Fruit fly (Drosophila melanogaster) whole organism, embryonic: Measurements from ENCODE around the gene gpp.

ENCODE experiments used
- Antp ChIP-seq: fragments of 200-800 bp; sonication (Bioruptor generic); optimal IDR thresholded peaks from 3 replicates; lab custom pipeline; 2016; ENCODE audit warnings: missing biosample characterization, missing genetic modification characterization
- CG10274 ChIP-seq: fragments of 200-800 bp; sonication (Bioruptor generic); optimal IDR thresholded peaks from 3 replicates; lab custom pipeline; 2017; ENCODE audit warnings: missing biosample characterization, mild to moderate bottlenecking, missing genetic modification characterization
- CG11247 ChIP-seq: fragments of 200-800 bp; sonication (Bioruptor generic); IDR thresholded peaks from 2 replicates; pipeline ENCODE4 v1.3.6; 2022; ENCODE audit warnings: missing biosample characterization, missing genetic modification characterization
- CG15479 ChIP-seq: fragments of 200-800 bp; sonication (Bioruptor generic); optimal IDR thresholded peaks from 3 replicates; lab custom pipeline; 2019; ENCODE audit warnings: missing biosample characterization, mild to moderate bottlenecking, missing genetic modification characterization, moderate library complexity
- CG1647 ChIP-seq: fragments of 200-800 bp; sonication (Bioruptor generic); optimal IDR thresholded peaks from 3 replicates; lab custom pipeline; 2016; ENCODE audit warnings: missing biosample characterization, missing genetic modification characterization
- CG16779 ChIP-seq: fragments of 200-800 bp; sonication (Bioruptor generic); IDR thresholded peaks from 2 replicates; pipeline ENCODE4 v1.3.6; 2022; ENCODE audit warnings: missing biosample characterization, missing genetic modification characterization
- CG17361 ChIP-seq: fragments of 200-800 bp; sonication (Bioruptor generic); IDR thresholded peaks from 3 replicates; pipeline ENCODE4 v1.3.6; 2022; ENCODE audit warnings: missing biosample characterization, missing genetic modification characterization
- CG17612 ChIP-seq: fragments of 200-800 bp; sonication (Bioruptor generic); IDR thresholded peaks from 2 replicates; pipeline ENCODE4 v1.3.6; 2022; ENCODE audit warnings: missing biosample characterization, missing genetic modification characterization
- CG2120 ChIP-seq: fragments of 200-800 bp; sonication (Bioruptor generic); optimal IDR thresholded peaks from 3 replicates; lab custom pipeline; 2016; ENCODE audit warnings: missing biosample characterization, missing genetic modification characterization
- CG32767 ChIP-seq: fragments of 200-800 bp; sonication (Bioruptor generic); IDR thresholded peaks from 2 replicates; pipeline ENCODE4 v1.3.6; 2022; ENCODE audit warnings: missing biosample characterization, missing genetic modification characterization
- CG3838 ChIP-seq: fragments of 200-800 bp; sonication (Bioruptor generic); optimal IDR thresholded peaks from 3 replicates; lab custom pipeline; 2016; ENCODE audit warnings: missing biosample characterization, missing genetic modification characterization
- CG42726 ChIP-seq: fragments of 200-800 bp; sonication (Bioruptor generic); IDR thresholded peaks from 2 replicates; pipeline ENCODE4 v1.3.6; 2022; ENCODE audit warnings: missing biosample characterization, missing genetic modification characterization; ENCODE audit not compliant: partially characterized antibody
- CG4730 ChIP-seq: fragments of 200-800 bp; sonication (Bioruptor generic); IDR thresholded peaks from 2 replicates; pipeline ENCODE4 v1.3.6; 2022; ENCODE audit warnings: missing biosample characterization, missing genetic modification characterization
- CG8765 ChIP-seq: fragments of 200-800 bp; sonication (Bioruptor generic); IDR thresholded peaks from 2 replicates; pipeline ENCODE4 v1.3.6; 2022; ENCODE audit warnings: missing biosample characterization, missing genetic modification characterization
- CG9437 ChIP-seq: fragments of 200-800 bp; sonication (Bioruptor generic); optimal IDR thresholded peaks from 2 replicates; lab custom pipeline; 2018; ENCODE audit warnings: missing biosample characterization, mild to moderate bottlenecking, missing genetic modification characterization
- CG9609 ChIP-seq: fragments of 200-800 bp; sonication (Bioruptor generic); optimal IDR thresholded peaks from 3 replicates; lab custom pipeline; 2016; ENCODE audit warnings: missing biosample characterization, missing genetic modification characterization
- CG9727 ChIP-seq: fragments of 200-800 bp; sonication (Bioruptor generic); optimal IDR thresholded peaks from 3 replicates; lab custom pipeline; 2017; ENCODE audit warnings: missing biosample characterization, mild to moderate bottlenecking, missing genetic modification characterization
- CG9797 ChIP-seq: fragments of 200-800 bp; sonication (Bioruptor generic); optimal IDR thresholded peaks from 3 replicates; lab custom pipeline; 2018; ENCODE audit warnings: missing biosample characterization, mild to moderate bottlenecking, missing genetic modification characterization
- Dp ChIP-seq: fragments of 200-800 bp; sonication (Bioruptor generic); optimal IDR thresholded peaks from 2 replicates; lab custom pipeline; 2018; ENCODE audit warnings: missing biosample characterization, mild to moderate bottlenecking, missing genetic modification characterization, moderate library complexity
- Eip74EF ChIP-seq, 2 experiments: fragments of 200-800 bp in 1 of 2; fragments of >200 bp in 1 of 2; sonication (Bioruptor generic) in 1 of 2; optimal IDR thresholded peaks; 2 replicates each; lab custom pipeline; 2017 to 2019; ENCODE audit warnings: missing biosample characterization in 2 of 2, missing genetic modification characterization in 2 of 2, mild to moderate bottlenecking in 1 of 2, moderate library complexity in 1 of 2
- Fer1 ChIP-seq: fragments of 200-800 bp; sonication (Bioruptor generic); optimal IDR thresholded peaks from 2 replicates; lab custom pipeline; 2017; ENCODE audit warnings: missing biosample characterization, mild to moderate bottlenecking, missing genetic modification characterization
- GATAe ChIP-seq: fragments of 200-800 bp; sonication (Bioruptor generic); conservative IDR thresholded peaks from 2 replicates; pipeline ENCODE4 v1.3.6; 2022; ENCODE audit warnings: missing biosample characterization, missing genetic modification characterization
- Hr78 ChIP-seq, 2 experiments: fragments of 200-800 bp in 1 of 2; fragments of >200 bp in 1 of 2; sonication (Bioruptor generic) in 1 of 2; optimal IDR thresholded peaks; 2 replicates each; lab custom pipeline; 2017 to 2019; ENCODE audit warnings: missing biosample characterization in 2 of 2, missing genetic modification characterization in 2 of 2, mild to moderate bottlenecking in 1 of 2, moderate library complexity in 1 of 2
- Kr ChIP-seq: fragments of 200-800 bp; sonication (Bioruptor generic); optimal IDR thresholded peaks from 2 replicates; lab custom pipeline; 2017; ENCODE audit warnings: missing biosample characterization, mild to moderate bottlenecking, missing genetic modification characterization
- MESR4 ChIP-seq: fragments of 200-800 bp; sonication (Bioruptor generic); optimal IDR thresholded peaks from 2 replicates; lab custom pipeline; 2018; ENCODE audit warnings: missing biosample characterization, mild to moderate bottlenecking, missing genetic modification characterization, moderate library complexity
- NC2β ChIP-seq: fragments of 200-800 bp; sonication (Bioruptor generic); optimal IDR thresholded peaks from 2 replicates; lab custom pipeline; 2016; ENCODE audit warnings: missing biosample characterization, missing genetic modification characterization
- Poxn ChIP-seq: fragments of 200-800 bp; sonication (Bioruptor generic); IDR thresholded peaks from 2 replicates; pipeline ENCODE4 v1.3.6; 2022; ENCODE audit warnings: missing biosample characterization, missing genetic modification characterization
- Ptx1 ChIP-seq: fragments of 200-800 bp; sonication (Bioruptor generic); IDR thresholded peaks from 2 replicates; pipeline ENCODE4 v1.3.6; 2022; ENCODE audit warnings: missing biosample characterization, missing genetic modification characterization
- Trl ChIP-seq, 3 experiments: fragments of >200 bp in 2 of 3; fragments of 200-800 bp in 1 of 3; sonication (Bioruptor generic) in 1 of 3; optimal IDR thresholded peaks; 2 replicates in 1 of 3; 3 replicates in 2 of 3; lab custom pipeline; 2016 to 2017; ENCODE audit warnings: missing biosample characterization in 1 of 3, missing genetic modification characterization in 1 of 3
- ara ChIP-seq: fragments of 200-800 bp; sonication (Bioruptor generic); IDR thresholded peaks from 2 replicates; pipeline ENCODE4 v1.3.6; 2022; ENCODE audit warnings: missing biosample characterization, missing genetic modification characterization
- ato ChIP-seq: fragments of 200-800 bp; sonication (Bioruptor generic); IDR thresholded peaks from 2 replicates; pipeline ENCODE4 v1.3.6; 2022; ENCODE audit warnings: missing biosample characterization, missing genetic modification characterization; ENCODE audit not compliant: partially characterized antibody
- cg ChIP-seq: fragments of 200-800 bp; sonication (Bioruptor generic); optimal IDR thresholded peaks from 3 replicates; lab custom pipeline; 2019; ENCODE audit warnings: missing biosample characterization, mild to moderate bottlenecking, missing genetic modification characterization, moderate library complexity
- chinmo ChIP-seq: fragments of 200-800 bp; sonication (Bioruptor generic); IDR thresholded peaks from 4 replicates; pipeline ENCODE4 v1.3.6; 2022; ENCODE audit warnings: missing biosample characterization, missing genetic modification characterization; ENCODE audit not compliant: partially characterized antibody
- disco-r ChIP-seq: fragments of 200-800 bp; sonication (Bioruptor generic); optimal IDR thresholded peaks from 2 replicates; lab custom pipeline; 2016; ENCODE audit warnings: missing biosample characterization, missing genetic modification characterization
- dpn ChIP-seq, 2 experiments: fragments of 200-800 bp; sonication (Bioruptor generic); optimal IDR thresholded peaks; 3 replicates each; lab custom pipeline; 2016; ENCODE audit warnings: missing biosample characterization in 2 of 2, missing genetic modification characterization in 2 of 2
- eve ChIP-seq, 2 experiments: fragments of >200 bp; optimal IDR thresholded peaks; 2 replicates each; lab custom pipeline; 2017; ENCODE audit warnings: missing biosample characterization in 2 of 2, missing genetic modification characterization in 2 of 2
- exex ChIP-seq: fragments of 200-800 bp; sonication (Bioruptor generic); optimal IDR thresholded peaks from 4 replicates; lab custom pipeline; 2018; ENCODE audit warnings: missing biosample characterization, mild to moderate bottlenecking, missing genetic modification characterization, moderate library complexity
- fd64A ChIP-seq: fragments of 200-800 bp; sonication (Bioruptor generic); optimal IDR thresholded peaks from 3 replicates; lab custom pipeline; 2018; ENCODE audit warnings: missing biosample characterization, mild to moderate bottlenecking, missing genetic modification characterization
- gem ChIP-seq: fragments of 200-800 bp; sonication (Bioruptor generic); optimal IDR thresholded peaks from 2 replicates; lab custom pipeline; 2019; ENCODE audit warnings: missing biosample characterization, mild to moderate bottlenecking, missing genetic modification characterization, moderate library complexity
- hb ChIP-seq: fragments of 200-800 bp; sonication (Bioruptor generic); IDR thresholded peaks from 3 replicates; pipeline ENCODE4 v1.3.6; 2022; ENCODE audit warnings: missing biosample characterization, missing genetic modification characterization; ENCODE audit not compliant: partially characterized antibody
- lab ChIP-seq: fragments of 200-800 bp; sonication (Bioruptor generic); optimal IDR thresholded peaks from 3 replicates; lab custom pipeline; 2017; ENCODE audit warnings: missing biosample characterization, missing genetic modification characterization, mild to moderate bottlenecking, moderate library complexity, missing genetic modification reagents
- nerfin-1 ChIP-seq: fragments of 200-800 bp; sonication (Bioruptor generic); optimal IDR thresholded peaks from 3 replicates; lab custom pipeline; 2019; ENCODE audit warnings: missing biosample characterization, mild to moderate bottlenecking, missing genetic modification characterization, moderate library complexity
- psq ChIP-seq: fragments of 200-800 bp; sonication (Bioruptor generic); optimal IDR thresholded peaks from 2 replicates; lab custom pipeline; 2017; ENCODE audit warnings: missing biosample characterization, missing genetic modification characterization
- row ChIP-seq: fragments of 200-800 bp; sonication (Bioruptor generic); IDR thresholded peaks from 3 replicates; pipeline ENCODE4 v1.3.6; 2022; ENCODE audit warnings: missing biosample characterization, missing genetic modification characterization
- tna ChIP-seq: fragments of 200-800 bp; sonication (Bioruptor generic); IDR thresholded peaks from 2 replicates; pipeline ENCODE4 v1.3.6; 2022; ENCODE audit warnings: missing biosample characterization, missing genetic modification characterization; ENCODE audit not compliant: partially characterized antibody
- yki ChIP-seq: fragments of >200 bp; optimal IDR thresholded peaks from 3 replicates; lab custom pipeline; 2018
- zf30C ChIP-seq: fragments of 200-800 bp; sonication (Bioruptor generic); optimal IDR thresholded peaks from 3 replicates; lab custom pipeline; 2018; ENCODE audit warnings: missing biosample characterization, mild to moderate bottlenecking, missing genetic modification characterization

The gpp gene

dm6 chr3R:6405239-6405638 lies 1.4 kb upstream of the gpp start:
- peak; percentile 14 for TF ChIP-seq CG15479 (GFP tag; lab: Kevin White, UChicago)
- no peak for TF ChIP-seq Eip74EF (GFP tag; optimal IDR thresholded peaks at IDR 0.05; lab: Kevin White, UChicago)
- TF ChIP-seq Trl (optimal IDR thresholded peaks at IDR 0.05; lab: Kevin White, UChicago), result peak; percentile 80 to 83
- peak; percentile 6 for TF ChIP-seq Trl (GFP tag; optimal IDR thresholded peaks at IDR 0.05; lab: Kevin White, UChicago)
- TF ChIP-seq cg (GFP tag; lab: Kevin White, UChicago), result peak; percentile 78
- peak; percentile 47 for TF ChIP-seq yki (lab: Kevin White, UChicago)
- peak; percentile 76 for TF ChIP-seq zf30C

dm6 chr3R:6405674-6406565 lies 735 bp upstream of the gpp start, which contains the start of gene Dmtn:
Dmtn (minus strand) TSS chr3R:6405895.
- TF ChIP-seq CG2120 (GFP tag; lab: Kevin White, UChicago) (peak; percentile 32), Fer1 (GFP tag; lab: Kevin White, UChicago) (peak; percentile 39), gem (tag; lab: Kevin White, UChicago) (peak; percentile 48), MESR4 (peak; percentile 59), ara (no peak), nerfin-1 (tag; lab: Kevin White, UChicago) (peak; percentile 14), exex (tag; lab: Kevin White, UChicago) (no peak), CG42726 (GFP tag; lab: Robert Waterston, UW) (no peak), lab (GFP tag; lab: Kevin White, UChicago) (peak; percentile 52), Dp (GFP tag; lab: Kevin White, UChicago) (peak; percentile 23), NC2β (no peak), CG9727 (GFP tag; lab: Kevin White, UChicago) (peak; percentile 51), CG17612 (GFP tag; lab: Robert Waterston, UW) (no peak), CG17361 (GFP tag; lab: Robert Waterston, UW) (no peak), fd64A (GFP tag; lab: Kevin White, UChicago) (peak; percentile 34), CG9437 (GFP tag; lab: Kevin White, UChicago) (no peak), Antp (GFP tag; lab: Kevin White, UChicago) (peak; percentile 29), ato (GFP tag; lab: Robert Waterston, UW) (no peak), CG1647 (GFP tag; lab: Kevin White, UChicago) (peak; percentile 43), Kr (GFP tag; lab: Kevin White, UChicago) (no peak), dpn (GFP tag; optimal IDR thresholded peaks at IDR 0.05; lab: Kevin White, UChicago) (peak in 1 of 2 experiments; percentile 20), CG32767 (GFP tag; lab: Robert Waterston, UW) (no peak), Poxn (GFP tag; lab: Robert Waterston, UW) (no peak), row (GFP tag; lab: Robert Waterston, UW) (no peak), chinmo (no peak), disco-r (GFP tag; lab: Kevin White, UChicago) (no peak), eve (GFP tag; optimal IDR thresholded peaks at IDR 0.05; lab: Kevin White, UChicago) (no peak), CG9609 (GFP tag; lab: Kevin White, UChicago) (no peak), hb (GFP tag; lab: Robert Waterston, UW) (no peak), Hr78 (GFP tag; optimal IDR thresholded peaks at IDR 0.05; lab: Kevin White, UChicago) (no peak), psq (GFP tag; lab: Kevin White, UChicago) (no peak), CG3838 (GFP tag; lab: Kevin White, UChicago) (no peak), CG4730 (GFP tag; lab: Robert Waterston, UW) (no peak), tna (GFP tag; lab: Robert Waterston, UW) (no peak), CG10274 (no peak), CG8765 (no peak), Ptx1 (GFP tag; lab: Robert Waterston, UW) (no peak), GATAe (GFP tag; lab: Robert Waterston, UW) (no peak), CG9797 (GFP tag; lab: Kevin White, UChicago) (peak; percentile 89), CG16779 (GFP tag; lab: Robert Waterston, UW) (no peak), CG11247 (GFP tag; lab: Robert Waterston, UW) (no peak)
